Fruit fly (Drosophila melanogaster): ENCODE data around the gene Apl.

Apl gene

DNA sequence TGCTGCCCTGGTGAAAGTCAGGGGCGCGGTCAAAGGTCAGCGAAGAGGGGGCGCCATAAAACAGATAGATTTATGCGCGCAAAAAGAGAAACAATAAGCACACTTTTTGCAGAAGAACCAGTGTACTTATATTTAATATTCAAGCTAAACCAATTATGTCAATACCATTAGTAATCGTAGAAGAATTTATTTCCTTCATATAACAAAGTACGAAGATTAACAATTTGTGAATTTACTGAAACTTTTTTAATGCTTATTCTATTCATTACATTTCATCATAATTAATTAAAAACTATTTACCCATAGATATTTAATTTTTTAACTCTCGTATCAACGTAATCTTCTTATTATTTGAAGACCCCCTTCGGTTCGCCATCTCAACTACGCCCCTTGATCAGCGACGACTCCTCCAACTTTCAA, 47.1 kb downstream of the Apl start (continued):
- TF ChIP-seq CG17186 (GFP tag; optimal IDR thresholded peaks at IDR 0.05) (no peak), nau (GFP tag; optimal IDR thresholded peaks at IDR 0.05) (peak; percentile 34), Scr (GFP tag; IDR thresholded peaks at IDR 0.05; ENCODE audit: partially characterized antibody) (no peak), CG14050 (GFP tag; IDR thresholded peaks at IDR 0.05) (no peak), wor (GFP tag; IDR thresholded peaks at IDR 0.05) (peak; percentile 46; the same call in 1 of the 2 replicates), disco-r (GFP tag; optimal IDR thresholded peaks at IDR 0.05) (no peak), MESR4 (GFP tag; optimal IDR thresholded peaks at IDR 0.05) (no peak), ham (GFP tag; IDR thresholded peaks at IDR 0.05) (no peak), scrt (GFP tag; optimal IDR thresholded peaks at IDR 0.05) (no peak), CG18764 (GFP tag; optimal IDR thresholded peaks at IDR 0.05) (peak; percentile 46), ERR (GFP tag; optimal IDR thresholded peaks at IDR 0.05) (no peak), CG3407 (GFP tag; optimal IDR thresholded peaks at IDR 0.05) (peak; percentile 63), BtbVII (GFP tag; optimal IDR thresholded peaks at IDR 0.05) (no peak), CG2712 (tag; optimal IDR thresholded peaks at IDR 0.05) (peak; percentile 86), ftz-f1 (GFP tag; optimal IDR thresholded peaks at IDR 0.05) (no peak), CoRest (tag; optimal IDR thresholded peaks at IDR 0.05) (peak; percentile 81), CG13894 (tag; optimal IDR thresholded peaks at IDR 0.05) (no peak), CG4360 (GFP tag; IDR thresholded peaks at IDR 0.05) (no peak), CG15696 (tag; optimal IDR thresholded peaks at IDR 0.05) (no peak), CG11723 (GFP tag; optimal IDR thresholded peaks at IDR 0.05) (peak; percentile 36), HLHmδ (GFP tag; optimal IDR thresholded peaks at IDR 0.05) (no peak), gsb-n (tag; optimal IDR thresholded peaks at IDR 0.05) (peak; percentile 47), Meics (GFP tag; optimal IDR thresholded peaks at IDR 0.05) (peak; percentile 23), crp (GFP tag; optimal IDR thresholded peaks at IDR 0.05) (no peak), dati (GFP tag; IDR thresholded peaks at IDR 0.05) (0 out of 2 replicates have a peak, but pooled peaks have one; percentile 5), CG1602 (GFP tag; optimal IDR thresholded peaks at IDR 0.05) (peak; percentile 66), chif (GFP tag; optimal IDR thresholded peaks at IDR 0.05) (peak; percentile 33 to 66), CG6175 (GFP tag; IDR thresholded peaks at IDR 0.05) (no peak), YL-1 (GFP tag; optimal IDR thresholded peaks at IDR 0.05) (no peak), CG17328 (GFP tag; IDR thresholded peaks at IDR 0.05) (no peak), Max (GFP tag; optimal IDR thresholded peaks at IDR 0.05) (peak; percentile 27), CG3281 (GFP tag; optimal IDR thresholded peaks at IDR 0.05) (no peak), CG10654 (GFP tag; optimal IDR thresholded peaks at IDR 0.05) (peak; percentile 13), B-H1 (GFP tag; IDR thresholded peaks at IDR 0.05) (no peak), CHES-1-like (GFP tag; optimal IDR thresholded peaks at IDR 0.05) (no peak), CG12104 (GFP tag; optimal IDR thresholded peaks at IDR 0.05) (peak; percentile 21), CG34422 (GFP tag; IDR thresholded peaks at IDR 0.05) (0 out of 3 replicates have a peak, but pooled peaks have one; percentile 39), sug (tag; optimal IDR thresholded peaks at IDR 0.05) (no peak), schlank (tag; optimal IDR thresholded peaks at IDR 0.05) (no peak), corto (GFP tag; optimal IDR thresholded peaks at IDR 0.05) (no peak), Drgx (GFP tag; IDR thresholded peaks at IDR 0.05) (peak; percentile 16; the same call in 1 of the 2 replicates), CG10147 (GFP tag; optimal IDR thresholded peaks at IDR 0.05) (peak; percentile 2), Spps (tag; optimal IDR thresholded peaks at IDR 0.05) (peak; percentile 22), nom (GFP tag; optimal IDR thresholded peaks at IDR 0.05) (peak; percentile 26), CG18476 (GFP tag; optimal IDR thresholded peaks at IDR 0.05) (peak; percentile 18), slp2 (GFP tag; optimal IDR thresholded peaks at IDR 0.05) (peak; percentile 5), CG9727 (GFP tag; optimal IDR thresholded peaks at IDR 0.05) (peak; percentile 50), CG12299 (tag; optimal IDR thresholded peaks at IDR 0.05) (no peak), kay (GFP tag; optimal IDR thresholded peaks at IDR 0.05) (no peak), Dll (GFP tag; IDR thresholded peaks at IDR 0.05; ENCODE audit: partially characterized antibody) (no peak), ken (GFP tag; IDR thresholded peaks at IDR 0.05) (peak; percentile 27; the same call in 2 of the 3 replicates)

All from whole organism, embryonic.